Fruit fly (Drosophila melanogaster): ENCODE measurements around the gene egh.

DNA sequence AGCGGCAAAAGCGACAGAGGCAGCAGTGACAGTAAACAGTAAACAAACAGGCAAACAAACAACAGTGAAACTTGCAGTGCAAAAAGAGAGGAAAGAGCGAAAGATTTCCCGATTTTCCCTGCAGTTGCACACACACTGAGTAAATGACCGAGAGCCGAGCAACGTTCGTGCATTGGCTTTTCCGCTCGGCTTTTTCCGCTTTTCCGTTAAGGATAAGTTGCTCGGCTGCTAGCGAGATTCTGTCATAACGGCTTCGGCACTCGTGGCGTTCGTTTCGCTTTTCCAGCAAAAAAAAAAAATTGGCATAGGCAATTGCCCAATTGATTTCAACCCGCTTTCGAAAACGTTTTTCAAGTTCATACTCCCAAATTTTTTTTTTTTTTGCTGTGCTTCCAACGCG, 34.4 kb upstream of the egh start:
- TF ChIP-seq OdsH (GFP tag; optimal IDR thresholded peaks at IDR 0.05) (no peak), CG11902 (GFP tag; optimal IDR thresholded peaks at IDR 0.05) (no peak), Blimp-1 (GFP tag; optimal IDR thresholded peaks at IDR 0.05) (no peak), Gug (GFP tag; IDR thresholded peaks at IDR 0.05) (no peak), CG6276 (GFP tag; optimal IDR thresholded peaks at IDR 0.05) (no peak), CG6163 (GFP tag; IDR thresholded peaks at IDR 0.05) (no peak), salr (GFP tag; optimal IDR thresholded peaks at IDR 0.05) (no peak), Eip75B (GFP tag; optimal IDR thresholded peaks at IDR 0.05) (no peak), acj6 (GFP tag; optimal IDR thresholded peaks at IDR 0.05) (no peak), fkh (GFP tag; optimal IDR thresholded peaks at IDR 0.05) (no peak)
